Worm (Caenorhabditis elegans) whole organism, late embryonic: ENCODE data around the gene dolk-1.

Source experiments
- K09A11.1 ChIP-seq: sonication (generic microtip); optimal IDR thresholded peaks from 2 replicates; lab custom pipeline; 2017; ENCODE audit warnings: antibody characterized with exemption, mild to moderate bottlenecking, missing genetic modification characterization, missing compliant biosample characterization; ENCODE audit not compliant: insufficient read depth
- ceh-18 ChIP-seq: sonication (generic microtip); optimal IDR thresholded peaks from 2 replicates; lab custom pipeline; 2016; ENCODE audit warnings: missing genetic modification characterization, missing compliant biosample characterization
- dmd-4 ChIP-seq: sonication (generic microtip); optimal IDR thresholded peaks from 2 replicates; lab custom pipeline; 2016; ENCODE audit warnings: borderline replicate concordance, missing genetic modification characterization, missing compliant biosample characterization
- hlh-13 ChIP-seq: fragments of 200-800 bp; sonication (Bioruptor generic); optimal IDR thresholded peaks from 2 replicates; lab custom pipeline; 2018; ENCODE audit warnings: mild to moderate bottlenecking, missing genetic modification characterization, missing compliant biosample characterization
- hlh-8 ChIP-seq: sonication (generic microtip); optimal IDR thresholded peaks from 2 replicates; lab custom pipeline; 2016; ENCODE audit warnings: missing genotype, missing genetic modification characterization, missing compliant biosample characterization
- nfya-1 ChIP-seq: sonication (generic microtip); optimal IDR thresholded peaks from 2 replicates; lab custom pipeline; 2017; ENCODE audit warnings: missing genetic modification characterization, mild to moderate bottlenecking, missing compliant biosample characterization, antibody characterized with exemption, moderate library complexity
- nhr-11 ChIP-seq: fragments of 150-350 bp; optimal IDR thresholded peaks from 2 replicates; lab custom pipeline; 2014; ENCODE audit warnings: missing biosample characterization, missing genetic modification characterization
- pqm-1 ChIP-seq: sonication (generic microtip); optimal IDR thresholded peaks from 2 replicates; lab custom pipeline; 2016; ENCODE audit warnings: missing genetic modification characterization, missing compliant biosample characterization
- ref-2 ChIP-seq: sonication (generic microtip); optimal IDR thresholded peaks from 2 replicates; lab custom pipeline; 2016; ENCODE audit warnings: missing genetic modification characterization, missing compliant biosample characterization
- sox-4 ChIP-seq: sonication (generic microtip); optimal IDR thresholded peaks from 2 replicates; lab custom pipeline; 2017; ENCODE audit warnings: mild to moderate bottlenecking, missing genetic modification characterization, inconsistent platforms, missing compliant biosample characterization

DNA sequence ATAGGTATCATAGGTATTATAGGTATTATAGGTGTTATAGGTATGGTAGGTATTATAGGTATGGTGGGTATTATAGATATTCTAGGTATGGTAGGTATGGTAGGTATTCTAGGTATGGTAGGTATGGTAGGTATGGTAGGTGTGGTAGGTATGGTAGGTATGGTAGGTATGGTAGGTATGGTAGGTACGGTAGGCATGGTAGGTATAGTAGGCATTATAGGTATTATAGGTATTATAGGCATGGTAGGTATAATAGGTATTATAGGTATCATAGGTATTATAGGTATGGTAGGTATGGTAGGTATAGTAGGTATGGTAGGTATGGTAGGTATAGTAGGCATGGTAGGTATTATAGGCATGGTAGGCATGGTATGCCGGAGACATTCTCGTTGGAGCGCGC is 1.5 kb downstream of the dolk-1 start:
- TF ChIP-seq nfya-1 (tag; lab: Kevin White, UChicago) (no peak), hlh-8 (tag; lab: Kevin White, UChicago) (no peak), ref-2 (tag; lab: Kevin White, UChicago) (no peak), ceh-18 (tag; lab: Kevin White, UChicago) (no peak), sox-4 (no peak), nhr-11 (tag; lab: Kevin White, UChicago) (no peak), hlh-13 (GFP tag; lab: Kevin White, UChicago) (no peak), pqm-1 (tag; lab: Kevin White, UChicago) (no peak), dmd-4 (tag; lab: Kevin White, UChicago) (no peak), K09A11.1 (tag; lab: Kevin White, UChicago) (no peak)
